Fruit fly (Drosophila melanogaster): ENCODE measurements around the gene Edg78E.

The Edg78E gene

dm6 chr3L:21303659-21304058, 6.1 kb upstream of the Edg78E start:
- TF ChIP-seq CG10348 (GFP tag; IDR thresholded peaks at IDR 0.05) (no peak), CG15710 (tag; optimal IDR thresholded peaks at IDR 0.05) (no peak), CG9948 (tag; optimal IDR thresholded peaks at IDR 0.05) (no peak), CG13204 (GFP tag; optimal IDR thresholded peaks at IDR 0.05) (no peak), CG32121 (GFP tag; IDR thresholded peaks at IDR 0.05) (no peak), CG12605 (GFP tag; IDR thresholded peaks at IDR 0.05) (no peak), gl (tag; optimal IDR thresholded peaks at IDR 0.05) (no peak), Ets98B (GFP tag; IDR thresholded peaks at IDR 0.05) (no peak), CG4496 (GFP tag; IDR thresholded peaks at IDR 0.05) (no peak), EcR (GFP tag; optimal IDR thresholded peaks at IDR 0.05) (no peak), D1 (tag; optimal IDR thresholded peaks at IDR 0.05) (no peak), Snoo (tag; optimal IDR thresholded peaks at IDR 0.05) (no peak), rn (GFP tag; IDR thresholded peaks at IDR 0.05) (no peak), CG8159 (tag; optimal IDR thresholded peaks at IDR 0.05) (no peak), CG34367 (tag; optimal IDR thresholded peaks at IDR 0.05) (no peak), fd96Ca (GFP tag; IDR thresholded peaks at IDR 0.05) (no peak), CG17806 (tag; optimal IDR thresholded peaks at IDR 0.05) (no peak)

dm6 chr3L:21302493-21302892, 4.9 kb upstream of the Edg78E start:
- TF ChIP-seq CG13204 (GFP tag; optimal IDR thresholded peaks at IDR 0.05), result peak; percentile 9
- peak; percentile 96 for TF ChIP-seq EcR (GFP tag; optimal IDR thresholded peaks at IDR 0.05)
- TF ChIP-seq Ets98B (GFP tag; IDR thresholded peaks at IDR 0.05), result no peak

dm6 chr3L:21301737-21302487, 4.3 kb upstream of the Edg78E start:
- peak; percentile 8 for TF ChIP-seq CG9948 (tag; optimal IDR thresholded peaks at IDR 0.05)
- TF ChIP-seq gl (tag; optimal IDR thresholded peaks at IDR 0.05), result no peak
- peak; percentile 51 for TF ChIP-seq CG15710 (tag; optimal IDR thresholded peaks at IDR 0.05)
- peak; percentile 91 for TF ChIP-seq EcR (GFP tag; optimal IDR thresholded peaks at IDR 0.05)
- TF ChIP-seq CG8159 (tag; optimal IDR thresholded peaks at IDR 0.05), result peak; percentile 67
- no peak for TF ChIP-seq CG4496 (GFP tag; IDR thresholded peaks at IDR 0.05)

dm6 chr3L:21300280-21300679, 2.7 kb upstream of the Edg78E start, which contains the start of gene Cpr78Cc:
TSS of gene Cpr78Cc (plus strand) at chr3L:21300580.
- TF ChIP-seq CG8159 (tag; optimal IDR thresholded peaks at IDR 0.05) (no peak), CG14655 (GFP tag; optimal IDR thresholded peaks at IDR 0.05) (no peak), CG4496 (GFP tag; IDR thresholded peaks at IDR 0.05) (no peak), CG10348 (GFP tag; IDR thresholded peaks at IDR 0.05) (no peak), CG8301 (tag; optimal IDR thresholded peaks at IDR 0.05) (no peak), CG13204 (GFP tag; optimal IDR thresholded peaks at IDR 0.05) (no peak), D1 (tag; optimal IDR thresholded peaks at IDR 0.05) (no peak), EcR (GFP tag; optimal IDR thresholded peaks at IDR 0.05) (no peak), CG34367 (tag; optimal IDR thresholded peaks at IDR 0.05) (no peak), CG9948 (tag; optimal IDR thresholded peaks at IDR 0.05) (no peak), CG17806 (tag; optimal IDR thresholded peaks at IDR 0.05) (no peak)

- TF ChIP-seq rn (GFP tag; IDR thresholded peaks at IDR 0.05) (no peak), CG8301 (tag; optimal IDR thresholded peaks at IDR 0.05) (no peak), CG14655 (GFP tag; optimal IDR thresholded peaks at IDR 0.05) (no peak), EcR (GFP tag; optimal IDR thresholded peaks at IDR 0.05) (no peak), CG12605 (GFP tag; IDR thresholded peaks at IDR 0.05) (no peak), Snoo (tag; optimal IDR thresholded peaks at IDR 0.05) (no peak), Pif1B (GFP tag; optimal IDR thresholded peaks at IDR 0.05) (no peak), CG4496 (GFP tag; IDR thresholded peaks at IDR 0.05) (no peak), CG15710 (tag; optimal IDR thresholded peaks at IDR 0.05) (no peak), CG34367 (tag; optimal IDR thresholded peaks at IDR 0.05) (no peak), CG17806 (tag; optimal IDR thresholded peaks at IDR 0.05) (no peak), Ets98B (GFP tag; IDR thresholded peaks at IDR 0.05) (no peak), D1 (tag; optimal IDR thresholded peaks at IDR 0.05) (no peak), fd96Ca (GFP tag; IDR thresholded peaks at IDR 0.05) (no peak), gl (tag; optimal IDR thresholded peaks at IDR 0.05) (no peak), CG13204 (GFP tag; optimal IDR thresholded peaks at IDR 0.05) (no peak)
Measured at dm6 chr3L:21299203-21299602, 1.6 kb upstream of the Edg78E start.

dm6 chr3L:21298375-21298774, 772 bp upstream of the Edg78E start, which contains the start of gene CG43702:
TSS of gene CG43702 (plus strand) at chr3L:21298675.
- TF ChIP-seq CG17806 (tag; optimal IDR thresholded peaks at IDR 0.05), result no peak
- TF ChIP-seq CG13204 (GFP tag; optimal IDR thresholded peaks at IDR 0.05), result no peak
- no peak for TF ChIP-seq fd96Ca (GFP tag; IDR thresholded peaks at IDR 0.05)
- TF ChIP-seq Pif1B (GFP tag; optimal IDR thresholded peaks at IDR 0.05), result no peak
- no peak for TF ChIP-seq CG34367 (tag; optimal IDR thresholded peaks at IDR 0.05)
- TF ChIP-seq Snoo (tag; optimal IDR thresholded peaks at IDR 0.05), result no peak
- TF ChIP-seq CG4496 (GFP tag; IDR thresholded peaks at IDR 0.05), result no peak
- TF ChIP-seq CG15710 (tag; optimal IDR thresholded peaks at IDR 0.05), result no peak
- no peak for TF ChIP-seq CG8159 (tag; optimal IDR thresholded peaks at IDR 0.05)
- TF ChIP-seq CG10348 (GFP tag; IDR thresholded peaks at IDR 0.05), result no peak

- TF ChIP-seq D1 (tag; optimal IDR thresholded peaks at IDR 0.05) (no peak), CG8301 (tag; optimal IDR thresholded peaks at IDR 0.05) (no peak), CG17806 (tag; optimal IDR thresholded peaks at IDR 0.05) (no peak), Pif1A (GFP tag; optimal IDR thresholded peaks at IDR 0.05) (no peak), EcR (GFP tag; optimal IDR thresholded peaks at IDR 0.05) (no peak), CG4496 (GFP tag; IDR thresholded peaks at IDR 0.05) (no peak), CG14655 (GFP tag; optimal IDR thresholded peaks at IDR 0.05) (no peak), gl (tag; optimal IDR thresholded peaks at IDR 0.05) (no peak), CG15710 (tag; optimal IDR thresholded peaks at IDR 0.05) (no peak), Snoo (tag; optimal IDR thresholded peaks at IDR 0.05) (no peak), fd96Ca (GFP tag; IDR thresholded peaks at IDR 0.05) (no peak)
Measured at dm6 chr3L:21294202-21294601, 3.4 kb downstream of the Edg78E start, which contains the start of gene Cpr78Cb. TSS of gene Cpr78Cb (plus strand) at chr3L:21294492.
